Worm (Caenorhabditis elegans): Measurements from ENCODE around the gene mrps-18B.

- TF ChIP-seq cog-1 (tag; optimal IDR thresholded peaks at IDR 0.05) (no peak), flt-1 (GFP tag; IDR thresholded peaks at IDR 0.05) (no peak), med-1 (GFP tag; optimal IDR thresholded peaks at IDR 0.05; ENCODE audit: insufficient read depth) (no peak), ztf-23 (GFP tag; IDR thresholded peaks at IDR 0.05) (no peak), ref-1 (GFP tag; conservative IDR thresholded peaks at IDR 0.05) (no peak), T22C8.4 (GFP tag; IDR thresholded peaks at IDR 0.05) (no peak), ztf-29 (GFP tag; IDR thresholded peaks at IDR 0.05) (no peak), klf-2 (GFP tag; conservative IDR thresholded peaks at IDR 0.05) (no peak)
These were observed 29.3 kb upstream of the mrps-18B start for ce11 chrII:8496184-8496583.

Measured in whole organism, midembryonic.